Fruit fly (Drosophila melanogaster) whole organism, embryonic: ENCODE measurements around the gene kni.
A peak's percentile ranks its signal among the peaks of the same experiment; 100 is the strongest.

Source experiments
- Bteb2 ChIP-seq: fragments of 200-800 bp; sonication (Bioruptor generic); optimal IDR thresholded peaks from 2 replicates; lab custom pipeline; 2016; ENCODE audit warnings: missing biosample characterization, missing genetic modification characterization
- CG11456 ChIP-seq: fragments of 200-800 bp; sonication (Bioruptor generic); IDR thresholded peaks from 3 replicates; pipeline ENCODE4 v1.3.6; 2022; ENCODE audit warnings: missing biosample characterization, missing genetic modification characterization
- CG12104 ChIP-seq: fragments of 200-800 bp; sonication (Bioruptor generic); optimal IDR thresholded peaks from 3 replicates; lab custom pipeline; 2016; ENCODE audit warnings: missing biosample characterization, missing genetic modification characterization
- CG12659 ChIP-seq: fragments of 200-800 bp; sonication (Bioruptor generic); optimal IDR thresholded peaks from 3 replicates; lab custom pipeline; 2017; ENCODE audit warnings: mild to moderate bottlenecking, missing biosample characterization, missing genetic modification reagents, missing genetic modification characterization
- CG12942 ChIP-seq: fragments of 200-800 bp; sonication (Bioruptor generic); optimal IDR thresholded peaks from 3 replicates; lab custom pipeline; 2016; ENCODE audit warnings: missing biosample characterization, missing genetic modification characterization
- CG13296 ChIP-seq: fragments of 200-800 bp; sonication (Bioruptor generic); optimal IDR thresholded peaks from 3 replicates; lab custom pipeline; 2018; ENCODE audit warnings: missing biosample characterization, mild to moderate bottlenecking, missing genetic modification characterization
- CG16779 ChIP-seq: fragments of 200-800 bp; sonication (Bioruptor generic); IDR thresholded peaks from 2 replicates; pipeline ENCODE4 v1.3.6; 2022; ENCODE audit warnings: missing biosample characterization, missing genetic modification characterization
- CG16815 ChIP-seq: fragments of 200-800 bp; sonication (Bioruptor generic); optimal IDR thresholded peaks from 3 replicates; lab custom pipeline; 2017; ENCODE audit warnings: missing biosample characterization, mild to moderate bottlenecking, missing genetic modification characterization
- CG6254 ChIP-seq: fragments of 200-800 bp; sonication (Bioruptor generic); optimal IDR thresholded peaks from 3 replicates; lab custom pipeline; 2017; ENCODE audit warnings: mild to moderate bottlenecking, missing biosample characterization, missing genetic modification reagents, missing genetic modification characterization
- CG7745 ChIP-seq: fragments of 200-800 bp; sonication (Bioruptor generic); optimal IDR thresholded peaks from 2 replicates; lab custom pipeline; 2018; ENCODE audit warnings: missing biosample characterization, mild to moderate bottlenecking, missing genetic modification characterization, moderate library complexity
- CG8089 ChIP-seq: fragments of 200-800 bp; sonication (Bioruptor generic); optimal IDR thresholded peaks from 3 replicates; lab custom pipeline; 2016; ENCODE audit warnings: missing biosample characterization, missing genetic modification characterization
- CG9215 ChIP-seq: fragments of 200-800 bp; sonication (Bioruptor generic); IDR thresholded peaks from 2 replicates; pipeline ENCODE4 v1.3.6; 2022; ENCODE audit warnings: missing biosample characterization, missing genetic modification characterization
- CHES-1-like ChIP-seq: fragments of 200-800 bp; sonication (Bioruptor generic); optimal IDR thresholded peaks from 2 replicates; lab custom pipeline; 2016; ENCODE audit warnings: missing biosample characterization, missing genetic modification characterization
- CoRest ChIP-seq: fragments of 200-800 bp; sonication (Bioruptor generic); optimal IDR thresholded peaks from 3 replicates; lab custom pipeline; 2018; ENCODE audit warnings: missing biosample characterization, mild to moderate bottlenecking, missing genetic modification characterization, moderate library complexity
- Fer1 ChIP-seq: fragments of 200-800 bp; sonication (Bioruptor generic); optimal IDR thresholded peaks from 2 replicates; lab custom pipeline; 2017; ENCODE audit warnings: missing biosample characterization, mild to moderate bottlenecking, missing genetic modification characterization
- Fer3 ChIP-seq: fragments of 200-800 bp; sonication (Bioruptor generic); optimal IDR thresholded peaks from 2 replicates; lab custom pipeline; 2018; ENCODE audit warnings: missing biosample characterization, mild to moderate bottlenecking, missing genetic modification characterization, moderate library complexity
- H15 ChIP-seq: fragments of 200-800 bp; sonication (Bioruptor generic); IDR thresholded peaks from 3 replicates; pipeline ENCODE4 v1.3.6; 2022; ENCODE audit warnings: missing biosample characterization, missing genetic modification characterization
- Hmr ChIP-seq: fragments of 200-800 bp; sonication (Bioruptor generic); optimal IDR thresholded peaks from 3 replicates; lab custom pipeline; 2017; ENCODE audit warnings: mild to moderate bottlenecking, missing biosample characterization, missing genetic modification reagents, missing genetic modification characterization
- Lpt ChIP-seq: fragments of >200 bp; optimal IDR thresholded peaks from 2 replicates; lab custom pipeline; 2018; ENCODE audit warnings: missing biosample characterization, missing genetic modification characterization
- Mes4 ChIP-seq: fragments of 200-800 bp; sonication (Bioruptor generic); optimal IDR thresholded peaks from 2 replicates; lab custom pipeline; 2016; ENCODE audit warnings: missing biosample characterization, missing genetic modification characterization
- Optix ChIP-seq: fragments of 200-800 bp; sonication (Bioruptor generic); IDR thresholded peaks from 3 replicates; pipeline ENCODE4 v1.3.6; 2022; ENCODE audit warnings: missing biosample characterization, missing genetic modification characterization
- Rx ChIP-seq: fragments of 200-800 bp; sonication (Bioruptor generic); IDR thresholded peaks from 2 replicates; pipeline ENCODE4 v1.3.6; 2022; ENCODE audit warnings: missing biosample characterization, missing genetic modification characterization
- Spps ChIP-seq: fragments of 200-800 bp; sonication (Bioruptor generic); optimal IDR thresholded peaks from 2 replicates; lab custom pipeline; 2018; ENCODE audit warnings: missing biosample characterization, mild to moderate bottlenecking, missing genetic modification characterization
- Xbp1 ChIP-seq: fragments of 200-800 bp; sonication (Bioruptor generic); optimal IDR thresholded peaks from 3 replicates; lab custom pipeline; 2016; ENCODE audit warnings: missing biosample characterization, mild to moderate bottlenecking, missing genetic modification characterization
- Xrp1 ChIP-seq: fragments of 200-800 bp; sonication (Bioruptor generic); IDR thresholded peaks from 2 replicates; pipeline ENCODE4 v1.3.6; 2022; ENCODE audit warnings: missing biosample characterization, missing genetic modification characterization
- ab ChIP-seq: fragments of 200-800 bp; sonication (Bioruptor generic); optimal IDR thresholded peaks from 2 replicates; lab custom pipeline; 2016; ENCODE audit warnings: missing biosample characterization, missing genetic modification characterization
- abd-A ChIP-seq: fragments of 200-800 bp; sonication (Bioruptor generic); optimal IDR thresholded peaks from 3 replicates; lab custom pipeline; 2019; ENCODE audit warnings: missing biosample characterization, mild to moderate bottlenecking, missing genetic modification characterization, moderate library complexity
- aop ChIP-seq: fragments of 200-800 bp; sonication (Bioruptor generic); IDR thresholded peaks from 2 replicates; pipeline ENCODE4 v1.3.6; 2022; ENCODE audit warnings: missing biosample characterization, missing genetic modification characterization
- ase ChIP-seq: fragments of 200-800 bp; sonication (Bioruptor generic); IDR thresholded peaks from 3 replicates; pipeline ENCODE4 v1.3.6; 2022; ENCODE audit warnings: missing biosample characterization, missing genetic modification characterization
- cas ChIP-seq: fragments of 200-800 bp; sonication (Bioruptor generic); IDR thresholded peaks from 2 replicates; pipeline ENCODE4 v1.3.6; 2022; ENCODE audit warnings: missing biosample characterization, missing genetic modification characterization
- chinmo ChIP-seq: fragments of 200-800 bp; sonication (Bioruptor generic); IDR thresholded peaks from 4 replicates; pipeline ENCODE4 v1.3.6; 2022; ENCODE audit warnings: missing biosample characterization, missing genetic modification characterization; ENCODE audit not compliant: partially characterized antibody
- crc ChIP-seq: fragments of 200-800 bp; sonication (Bioruptor generic); optimal IDR thresholded peaks from 2 replicates; lab custom pipeline; 2016; ENCODE audit warnings: missing biosample characterization, missing genetic modification characterization
- cwo ChIP-seq: fragments of 200-800 bp; sonication (Bioruptor generic); optimal IDR thresholded peaks from 3 replicates; lab custom pipeline; 2017; ENCODE audit warnings: missing biosample characterization, missing genetic modification characterization, mild to moderate bottlenecking, moderate library complexity, missing genetic modification reagents
- dati ChIP-seq: fragments of 200-800 bp; sonication (Bioruptor generic); IDR thresholded peaks from 2 replicates; pipeline ENCODE4 v1.3.6; 2022; ENCODE audit warnings: missing biosample characterization, missing genetic modification characterization
- dmrt11E ChIP-seq: fragments of 200-800 bp; sonication (Bioruptor generic); optimal IDR thresholded peaks from 3 replicates; lab custom pipeline; 2018; ENCODE audit warnings: missing biosample characterization, mild to moderate bottlenecking, missing genetic modification characterization, moderate library complexity
- dmrt99B ChIP-seq: fragments of 200-800 bp; sonication (Bioruptor generic); optimal IDR thresholded peaks from 2 replicates; lab custom pipeline; 2018; ENCODE audit warnings: missing biosample characterization, mild to moderate bottlenecking, missing genetic modification characterization, moderate library complexity
- ewg ChIP-seq: fragments of 200-800 bp; sonication (Bioruptor generic); optimal IDR thresholded peaks from 3 replicates; lab custom pipeline; 2017; ENCODE audit warnings: mild to moderate bottlenecking, missing biosample characterization, missing genetic modification reagents, missing genetic modification characterization
- kni ChIP-seq: fragments of 200-800 bp; sonication (Bioruptor generic); optimal IDR thresholded peaks from 3 replicates; lab custom pipeline; 2017; ENCODE audit warnings: mild to moderate bottlenecking, missing biosample characterization, missing genetic modification reagents, missing genetic modification characterization
- lmd ChIP-seq: fragments of 200-800 bp; sonication (Bioruptor generic); IDR thresholded peaks from 2 replicates; pipeline ENCODE4 v1.3.6; 2022; ENCODE audit warnings: missing biosample characterization, missing genetic modification characterization
- lola ChIP-seq, 3 experiments: fragments of >200 bp in 2 of 3; fragments of 200-800 bp in 1 of 3; sonication (Bioruptor generic) in 1 of 3; optimal IDR thresholded peaks; 2 replicates each; lab custom pipeline; 2017 to 2019; ENCODE audit warnings: missing biosample characterization in 3 of 3, missing genetic modification characterization in 3 of 3, mild to moderate bottlenecking in 1 of 3, moderate library complexity in 1 of 3
- mam ChIP-seq: fragments of 200-800 bp; sonication (Bioruptor generic); optimal IDR thresholded peaks from 3 replicates; lab custom pipeline; 2016; ENCODE audit warnings: missing biosample characterization, missing genetic modification characterization
- otp ChIP-seq: fragments of 200-800 bp; sonication (Bioruptor generic); IDR thresholded peaks from 3 replicates; pipeline ENCODE4, ENCODE4 v1.3.6; 2022; ENCODE audit warnings: missing biosample characterization, missing genetic modification characterization
- pnt ChIP-seq: fragments of 200-800 bp; sonication (Bioruptor generic); optimal IDR thresholded peaks from 3 replicates; lab custom pipeline; 2016; ENCODE audit warnings: missing biosample characterization, missing genetic modification characterization
- psq ChIP-seq: fragments of 200-800 bp; sonication (Bioruptor generic); optimal IDR thresholded peaks from 2 replicates; lab custom pipeline; 2017; ENCODE audit warnings: missing biosample characterization, missing genetic modification characterization
- rib ChIP-seq: fragments of 200-800 bp; sonication (Bioruptor generic); IDR thresholded peaks from 2 replicates; pipeline ENCODE4 v1.3.6; 2022; ENCODE audit warnings: missing biosample characterization, missing genetic modification characterization
- sisA ChIP-seq: fragments of 200-800 bp; sonication (Bioruptor generic); IDR thresholded peaks from 2 replicates; pipeline ENCODE4 v1.3.6; 2022; ENCODE audit warnings: missing biosample characterization, missing genetic modification characterization
- slbo ChIP-seq: fragments of 200-800 bp; sonication (Bioruptor generic); IDR thresholded peaks from 2 replicates; pipeline ENCODE4 v1.3.6; 2022; ENCODE audit warnings: missing biosample characterization, missing genetic modification characterization
- tgo ChIP-seq: fragments of 200-800 bp; sonication (Bioruptor generic); IDR thresholded peaks from 3 replicates; pipeline ENCODE4 v1.3.6; 2022; ENCODE audit warnings: missing biosample characterization, missing genetic modification characterization
- tll ChIP-seq, 2 experiments: fragments of 200-800 bp in 1 of 2; fragments of >200 bp in 1 of 2; sonication (Bioruptor generic) in 1 of 2; optimal IDR thresholded peaks; 2 replicates each; lab custom pipeline; 2017 to 2019; ENCODE audit warnings: missing biosample characterization in 2 of 2, missing genetic modification characterization in 2 of 2, mild to moderate bottlenecking in 1 of 2, moderate library complexity in 1 of 2

kni gene

DNA sequence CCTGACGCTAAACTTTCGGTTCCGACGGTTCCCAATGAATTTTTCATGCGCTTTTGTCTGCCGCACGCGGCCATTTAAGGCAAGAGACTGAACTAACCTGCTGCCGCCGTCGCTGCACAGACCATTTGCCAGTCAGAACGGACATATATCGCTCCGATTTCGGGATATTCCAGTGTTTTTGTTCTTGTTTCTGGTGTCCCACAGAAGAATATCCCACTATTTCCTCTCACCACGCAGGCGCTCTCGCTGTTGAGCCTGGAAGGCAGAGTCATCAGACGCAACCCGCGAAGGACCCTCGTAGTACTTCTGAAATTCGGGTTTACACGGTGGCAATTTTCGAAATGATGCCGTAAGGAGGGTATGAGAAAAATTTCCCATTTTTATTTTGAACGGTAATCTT, 23.9 kb upstream of the kni start, which contains the start of gene cmpy (continued):
- 0 out of 4 replicates have a peak, but pooled peaks have one; percentile 28 for TF ChIP-seq chinmo (GFP tag; lab: Robert Waterston, UW)
- TF ChIP-seq psq (GFP tag; lab: Kevin White, UChicago) = no peak
- no peak for TF ChIP-seq ab
- TF ChIP-seq ase (GFP tag; lab: Robert Waterston, UW) = no peak
- TF ChIP-seq kni (GFP tag; lab: Kevin White, UChicago) = no peak
- TF ChIP-seq CG16779 (GFP tag; lab: Robert Waterston, UW) = no peak
- TF ChIP-seq Xbp1 (GFP tag; lab: Kevin White, UChicago) = no peak
- TF ChIP-seq tll (GFP tag; optimal IDR thresholded peaks at IDR 0.05; lab: Kevin White, UChicago) = no peak
- TF ChIP-seq abd-A (tag; lab: Kevin White, UChicago) = peak; percentile 26
- TF ChIP-seq CG11456 (GFP tag; lab: Robert Waterston, UW) = 0 out of 3 replicates have a peak, but pooled peaks have one; percentile 18
- peak; percentile 52 for TF ChIP-seq ewg (GFP tag; lab: Kevin White, UChicago)
- no peak for TF ChIP-seq pnt (GFP tag; lab: Kevin White, UChicago)
- TF ChIP-seq Mes4 = no peak

DNA sequence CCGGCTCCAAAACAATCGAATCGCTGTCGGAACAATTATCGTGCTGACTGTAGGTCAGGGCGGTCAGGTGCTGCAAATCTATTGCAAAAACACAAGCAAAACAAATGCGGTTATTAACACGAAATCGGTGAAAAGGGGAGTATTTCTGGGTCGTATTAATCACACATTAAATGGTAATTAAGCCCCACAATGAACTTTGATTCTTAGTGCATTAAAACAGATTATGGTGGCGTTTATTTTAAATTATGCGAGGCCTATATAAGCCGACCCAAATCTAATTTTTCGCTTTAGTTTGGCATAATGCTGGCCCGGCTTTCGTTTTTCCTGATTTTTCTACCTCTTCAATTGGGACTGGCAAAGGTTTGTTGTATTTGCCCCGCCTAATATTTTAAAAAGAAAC, 18.6 kb upstream of the kni start, which contains the start of gene CG34260:
Gene CG34260 (plus strand): TSS at position 301 of the 400 bp plus-strand sequence.
- TF ChIP-seq Bteb2 (GFP tag; lab: Kevin White, UChicago) (no peak), CG7745 (tag; lab: Kevin White, UChicago) (no peak), CG12104 (GFP tag; lab: Kevin White, UChicago) (no peak), aop (GFP tag; lab: Robert Waterston, UW) (no peak), CG12659 (GFP tag; lab: Kevin White, UChicago) (no peak), CG12942 (GFP tag; lab: Kevin White, UChicago) (no peak), Optix (no peak), CG16815 (GFP tag; lab: Kevin White, UChicago) (no peak), dmrt11E (no peak), otp (GFP tag; lab: Robert Waterston, UW) (no peak), tgo (no peak), Fer1 (GFP tag; lab: Kevin White, UChicago) (no peak)

DNA sequence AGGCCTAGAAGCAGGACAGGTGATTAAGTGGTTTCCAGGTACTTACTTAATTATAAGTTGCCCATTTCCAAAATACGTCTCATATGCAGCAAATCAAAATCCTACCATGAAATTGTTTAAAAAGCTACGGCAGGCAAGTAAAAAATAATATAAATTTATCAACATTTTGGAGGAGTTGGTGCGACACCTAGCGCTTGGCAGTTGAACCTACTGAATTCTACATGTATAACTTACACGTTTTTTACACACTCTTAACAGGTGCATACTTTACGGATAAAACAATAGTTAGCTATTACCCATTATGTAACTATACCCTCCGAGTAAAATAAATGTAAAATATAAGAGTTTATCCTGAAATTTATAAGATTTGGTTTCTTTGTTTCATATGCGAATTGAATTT, 16.2 kb upstream of the kni start:
- peak; percentile 32 for TF ChIP-seq mam (GFP tag; lab: Kevin White, UChicago)
- TF ChIP-seq crc (GFP tag; lab: Kevin White, UChicago) = no peak
- TF ChIP-seq CG9215 (GFP tag; lab: Robert Waterston, UW) = no peak
- TF ChIP-seq Lpt (GFP tag; lab: Kevin White, UChicago) = peak; percentile 45
- peak; percentile 53; the same call in 1 of the 2 replicates for TF ChIP-seq slbo (GFP tag; lab: Robert Waterston, UW)
- TF ChIP-seq dmrt99B (tag; lab: Kevin White, UChicago) = peak; percentile 35
- TF ChIP-seq H15 (GFP tag; lab: Robert Waterston, UW) = no peak; the same call in 2 of the 3 replicates
- TF ChIP-seq rib (GFP tag; lab: Robert Waterston, UW) = no peak
- no peak for TF ChIP-seq cas
- TF ChIP-seq Hmr (GFP tag; lab: Kevin White, UChicago) = peak; percentile 74
- TF ChIP-seq tgo = peak; percentile 61
- TF ChIP-seq CoRest = peak; percentile 61
- TF ChIP-seq Spps (tag; lab: Kevin White, UChicago) = peak; percentile 2
- no peak for TF ChIP-seq cwo (GFP tag; lab: Kevin White, UChicago)
- peak; percentile 24 for TF ChIP-seq CHES-1-like (GFP tag; lab: Kevin White, UChicago)
- TF ChIP-seq CG13296 (GFP tag; lab: Kevin White, UChicago) = peak; percentile 22
- TF ChIP-seq CG8089 (GFP tag; lab: Kevin White, UChicago) = peak; percentile 62
- peak; percentile 72 for TF ChIP-seq Xrp1 (GFP tag; lab: Robert Waterston, UW)
- peak; percentile 44 for TF ChIP-seq Fer3 (tag; lab: Kevin White, UChicago)
- TF ChIP-seq sisA = no peak; the same call in 1 of the 2 replicates
- peak; percentile 60 for TF ChIP-seq CG6254 (GFP tag; lab: Kevin White, UChicago)
- 0 out of 2 replicates have a peak, but pooled peaks have one; percentile 30 for TF ChIP-seq dati
- peak; percentile 23; the same call in 1 of the 2 replicates for TF ChIP-seq lmd (GFP tag; lab: Robert Waterston, UW)
- TF ChIP-seq lola (GFP tag; optimal IDR thresholded peaks at IDR 0.05; lab: Kevin White, UChicago) = peak in 1 of 3 experiments; percentile 38
- TF ChIP-seq Rx = peak; percentile 10; the same call in 1 of the 2 replicates
